Worm (Caenorhabditis elegans) whole organism, L1 larva: ENCODE results near the gene lev-1.
A peak's percentile ranks its signal among the peaks of the same experiment; 100 is the strongest.

Source experiments
- C16A3.4 ChIP-seq: fragments of 150-350 bp; optimal IDR thresholded peaks from 2 replicates; lab custom pipeline; 2014; ENCODE audit warnings: missing biosample characterization, missing genetic modification characterization
- Y116A8C.19 ChIP-seq: sonication (generic microtip); optimal IDR thresholded peaks from 2 replicates; lab custom pipeline; 2016; ENCODE audit warnings: missing compliant biosample characterization, missing genetic modification characterization, borderline replicate concordance
- aly-2 ChIP-seq: fragments of 150-350 bp; optimal IDR thresholded peaks from 2 replicates; lab custom pipeline; 2014; ENCODE audit warnings: missing biosample characterization, missing genetic modification characterization
- ama-1 ChIP-seq: fragments of 150-350 bp; optimal IDR thresholded peaks from 2 replicates; lab custom pipeline; 2014
- blmp-1 ChIP-seq: fragments of 150-350 bp; optimal IDR thresholded peaks from 2 replicates; lab custom pipeline; 2014; ENCODE audit warnings: missing biosample characterization, missing genetic modification characterization
- ceh-8 ChIP-seq: fragments of 200-800 bp; sonication (Bioruptor generic); optimal IDR thresholded peaks from 2 replicates; lab custom pipeline; 2018; ENCODE audit warnings: mild to moderate bottlenecking, missing genetic modification characterization, moderate library complexity, missing compliant biosample characterization
- ceh-88 ChIP-seq: fragments of 200-800 bp; sonication (Bioruptor generic); IDR thresholded peaks from 2 replicates; pipeline ENCODE4 v1.3.6; 2022; ENCODE audit warnings: missing genetic modification characterization, missing compliant biosample characterization
- ceh-90 ChIP-seq: sonication (generic microtip); optimal IDR thresholded peaks from 2 replicates; lab custom pipeline; 2016; ENCODE audit warnings: missing genetic modification characterization, missing compliant biosample characterization
- ces-1 ChIP-seq: fragments of 150-350 bp; optimal IDR thresholded peaks from 2 replicates; lab custom pipeline; 2014; ENCODE audit warnings: missing biosample characterization, missing genetic modification reagents, missing genetic modification characterization
- efl-1 ChIP-seq, 4 experiments: fragments of 150-350 bp; optimal IDR thresholded peaks in 3 of 4; peaks in 1 of 4; 1 replicate in 1 of 4; 2 replicates in 3 of 4; lab custom pipeline; 2014; ENCODE audit warnings: missing biosample characterization in 2 of 4, missing genetic modification characterization in 2 of 4, missing genetic modification reagents in 2 of 4
- egl-13 ChIP-seq: sonication (generic microtip); optimal IDR thresholded peaks from 2 replicates; lab custom pipeline; 2016; ENCODE audit warnings: missing genotype, missing genetic modification reagents, missing genetic modification characterization, missing compliant biosample characterization
- egl-27 ChIP-seq, 2 experiments: fragments of 150-350 bp in 1 of 2; sonication (generic microtip); optimal IDR thresholded peaks; 3 replicates each; lab custom pipeline; 2017 to 2018; ENCODE audit warnings: missing biosample characterization in 2 of 2, missing genetic modification characterization in 2 of 2, missing genetic modification reagents in 2 of 2
- elt-2 ChIP-seq: sonication (generic microtip); optimal IDR thresholded peaks from 2 replicates; lab custom pipeline; 2016; ENCODE audit warnings: missing genetic modification characterization, mild to moderate bottlenecking, inconsistent platforms, missing compliant biosample characterization, missing genetic modification reagents
- ets-5 ChIP-seq: fragments of 200-800 bp; sonication (Bioruptor generic); IDR thresholded peaks from 2 replicates; pipeline ENCODE4 v1.3.6; 2022; ENCODE audit warnings: missing genetic modification characterization, missing compliant biosample characterization
- lin-13 ChIP-seq: fragments of 150-350 bp; optimal IDR thresholded peaks from 2 replicates; lab custom pipeline; 2014; ENCODE audit warnings: missing biosample characterization, missing genetic modification reagents, missing genetic modification characterization
- lin-35 ChIP-seq, 2 experiments: fragments of 150-350 bp; optimal IDR thresholded peaks; 2 replicates each; lab custom pipeline; 2014; ENCODE audit warnings: missing biosample characterization in 2 of 2, missing genetic modification characterization in 2 of 2, missing genetic modification reagents in 2 of 2
- lin-39 ChIP-seq: fragments of 150-350 bp; optimal IDR thresholded peaks from 2 replicates; lab custom pipeline; 2014; ENCODE audit warnings: missing biosample characterization, missing genetic modification reagents, missing genetic modification characterization
- lsy-2 ChIP-seq, 2 experiments: fragments of 150-350 bp; optimal IDR thresholded peaks; 2 replicates each; lab custom pipeline; 2014; ENCODE audit warnings: missing biosample characterization in 2 of 2, missing genetic modification characterization in 2 of 2
- mab-9 ChIP-seq: fragments of 200-800 bp; sonication (Bioruptor generic); IDR thresholded peaks from 2 replicates; pipeline ENCODE4 v1.3.6; 2022; ENCODE audit warnings: missing genetic modification reagents, missing genetic modification characterization, missing compliant biosample characterization
- nhr-11 ChIP-seq: fragments of 150-350 bp; optimal IDR thresholded peaks from 2 replicates; lab custom pipeline; 2014; ENCODE audit warnings: missing biosample characterization, missing genetic modification characterization
- nhr-20 ChIP-seq: sonication (generic microtip); optimal IDR thresholded peaks from 2 replicates; lab custom pipeline; 2016; ENCODE audit warnings: mild to moderate bottlenecking, missing genetic modification characterization, missing compliant biosample characterization
- nhr-237 ChIP-seq: fragments of 150-350 bp; optimal IDR thresholded peaks from 2 replicates; lab custom pipeline; 2014; ENCODE audit warnings: missing biosample characterization, missing genetic modification characterization
- nhr-71 ChIP-seq: sonication (generic microtip); optimal IDR thresholded peaks from 2 replicates; lab custom pipeline; 2016; ENCODE audit warnings: mild to moderate bottlenecking, missing genetic modification characterization, moderate library complexity, missing compliant biosample characterization
- nhr-85 ChIP-seq: sonication (generic microtip); peaks from one replicate; lab custom pipeline; 2016; ENCODE audit warnings: missing genetic modification characterization, inconsistent platforms, missing compliant biosample characterization
- nhr-90 ChIP-seq: sonication (generic microtip); optimal IDR thresholded peaks from 2 replicates; lab custom pipeline; 2016; ENCODE audit warnings: mild to moderate bottlenecking, missing genetic modification characterization, missing compliant biosample characterization; ENCODE audit not compliant: poor library complexity
- pax-3 ChIP-seq: fragments of 200-800 bp; sonication (Bioruptor generic); optimal IDR thresholded peaks from 2 replicates; lab custom pipeline; 2018; ENCODE audit warnings: mild to moderate bottlenecking, missing genetic modification characterization, moderate library complexity, missing compliant biosample characterization
- skn-1 ChIP-seq: fragments of 150-350 bp; optimal IDR thresholded peaks from 2 replicates; lab custom pipeline; 2014; ENCODE audit warnings: missing biosample characterization, missing genetic modification characterization
- snu-23 ChIP-seq: sonication (generic microtip); optimal IDR thresholded peaks from 2 replicates; lab custom pipeline; 2016; ENCODE audit warnings: missing genetic modification characterization, missing compliant biosample characterization
- sox-4 ChIP-seq: sonication (generic microtip); optimal IDR thresholded peaks from 2 replicates; lab custom pipeline; 2016; ENCODE audit warnings: missing genetic modification characterization, missing compliant biosample characterization
- tbx-2 ChIP-seq: sonication (generic microtip); optimal IDR thresholded peaks from 2 replicates; lab custom pipeline; 2016; ENCODE audit warnings: missing genetic modification characterization, missing compliant biosample characterization
- unc-130 ChIP-seq: fragments of 150-350 bp; optimal IDR thresholded peaks from 2 replicates; lab custom pipeline; 2017; ENCODE audit warnings: missing biosample characterization, missing genetic modification characterization, inconsistent platforms
- unc-30 ChIP-seq: sonication (generic microtip); optimal IDR thresholded peaks from 2 replicates; lab custom pipeline; 2017; ENCODE audit warnings: missing biosample characterization, missing genetic modification characterization
- unc-62 ChIP-seq: fragments of 150-350 bp; optimal IDR thresholded peaks from 2 replicates; lab custom pipeline; 2014; ENCODE audit warnings: missing biosample characterization, missing genetic modification reagents, missing genetic modification characterization
- unc-86 ChIP-seq: sonication (generic microtip); optimal IDR thresholded peaks from 2 replicates; lab custom pipeline; 2016; ENCODE audit warnings: missing genetic modification characterization, missing compliant biosample characterization
- unc-98 ChIP-seq: fragments of 200-800 bp; sonication (Bioruptor generic); IDR thresholded peaks from 2 replicates; pipeline ENCODE4 v1.3.6; 2022; ENCODE audit warnings: missing genetic modification characterization, missing compliant biosample characterization
- vab-15 ChIP-seq: sonication (generic microtip); optimal IDR thresholded peaks from 2 replicates; lab custom pipeline; 2017; ENCODE audit warnings: missing genotype, mild to moderate bottlenecking, missing genetic modification characterization, missing compliant biosample characterization
- xbp-1 ChIP-seq: sonication (generic microtip); optimal IDR thresholded peaks from 2 replicates; lab custom pipeline; 2016; ENCODE audit warnings: missing genetic modification characterization, missing compliant biosample characterization

Gene lev-1

DNA sequence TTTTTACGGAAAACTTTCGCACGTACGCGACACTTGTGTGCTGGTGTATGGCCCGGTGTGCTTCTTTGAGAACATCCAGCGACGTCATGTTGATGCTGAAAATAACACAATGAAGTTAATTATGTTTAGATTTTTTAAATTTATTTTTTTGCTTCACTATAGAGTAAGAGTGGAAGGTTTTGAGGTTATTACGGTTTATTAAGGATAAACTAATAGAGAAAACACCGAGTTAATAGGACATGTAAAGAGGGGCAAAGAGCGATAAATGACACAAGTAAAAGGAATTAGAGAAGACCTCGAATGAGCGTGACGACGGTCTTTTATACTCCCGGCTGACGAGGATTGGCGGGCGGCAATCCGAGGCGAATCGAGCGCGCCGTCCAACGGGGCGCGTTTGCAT is 9.8 kb upstream of the lev-1 start, which contains the start of gene F58D2.4:
TSS of gene F58D2.4 (minus strand) at position 101 of the 400 bp plus-strand sequence.
- no peak for TF ChIP-seq skn-1 (tag; lab: Kevin White, UChicago)
- TF ChIP-seq xbp-1 (tag; lab: Kevin White, UChicago) = no peak
- TF ChIP-seq lin-39 = no peak
- no peak for TF ChIP-seq nhr-11 (tag; lab: Kevin White, UChicago)
- no peak for TF ChIP-seq nhr-20
- no peak for TF ChIP-seq vab-15
- no peak for TF ChIP-seq ceh-90 (tag; lab: Kevin White, UChicago)
- no peak for TF ChIP-seq tbx-2
- TF ChIP-seq lsy-2 (tag; optimal IDR thresholded peaks at IDR 0.05; lab: Kevin White, UChicago) = no peak
- TF ChIP-seq nhr-85 (tag; lab: Kevin White, UChicago) = no peak
- TF ChIP-seq nhr-90 (tag; lab: Kevin White, UChicago) = no peak
- no peak for TF ChIP-seq ama-1
- no peak for TF ChIP-seq Y116A8C.19 (tag; lab: Kevin White, UChicago)
- TF ChIP-seq unc-30 (tag; lab: Kevin White, UChicago) = no peak
- no peak for TF ChIP-seq efl-1 (optimal IDR thresholded peaks at IDR 0.05; lab: Kevin White, UChicago)
- no peak for TF ChIP-seq efl-1 (GFP tag; optimal IDR thresholded peaks at IDR 0.05 in 1 of 2; lab: Kevin White, UChicago)
- no peak for TF ChIP-seq snu-23 (GFP tag; lab: Kevin White, UChicago)
- no peak for TF ChIP-seq aly-2

DNA sequence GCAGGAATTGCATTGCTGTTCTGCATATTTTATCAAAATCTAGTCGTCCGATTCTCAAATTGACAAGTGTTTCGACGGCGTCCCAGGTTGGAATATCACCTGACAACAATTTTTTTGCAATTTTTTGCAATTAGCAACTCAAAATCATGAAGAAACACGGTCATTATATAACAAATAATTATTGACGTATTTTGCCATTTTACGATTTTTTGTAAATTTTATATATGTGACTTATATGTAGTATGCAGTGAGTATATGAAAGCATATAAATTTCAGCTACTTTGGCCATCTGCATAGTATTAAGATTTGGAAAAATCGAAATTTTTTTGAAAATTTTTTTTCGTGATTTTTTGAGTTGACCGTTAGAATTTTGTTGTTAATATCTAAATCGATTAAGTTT is 1.5 kb upstream of the lev-1 start, which contains the start of gene F58D2.3:
TSS of gene F58D2.3 (minus strand) at position 101 of the 400 bp plus-strand sequence.
- TF ChIP-seq mab-9 (GFP tag; lab: Robert Waterston, UW) = 0 out of 2 replicates have a peak, but pooled peaks have one; percentile 16
- TF ChIP-seq C16A3.4 (tag; lab: Kevin White, UChicago) = no peak
- no peak for TF ChIP-seq unc-130 (tag; lab: Kevin White, UChicago)

DNA sequence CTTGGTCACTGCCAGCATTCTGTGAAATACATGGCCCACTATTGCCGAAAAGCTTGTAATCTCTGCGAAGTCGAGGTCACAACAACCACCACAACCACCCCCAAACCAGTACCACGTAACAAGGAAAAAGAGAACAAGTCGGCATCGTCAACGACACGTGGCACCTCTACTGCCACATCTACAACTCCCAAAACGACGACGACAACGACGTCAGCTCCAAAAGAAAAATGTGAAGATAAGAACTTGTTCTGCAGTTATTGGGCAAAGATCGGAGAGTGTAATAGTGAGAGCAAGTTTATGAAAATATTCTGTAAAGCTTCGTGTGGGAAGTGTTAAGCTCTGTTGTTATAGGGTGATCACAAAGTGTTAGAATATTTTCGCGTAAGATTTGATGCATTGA is 5.8 kb downstream of the lev-1 start:
- TF ChIP-seq elt-2 (tag; lab: Kevin White, UChicago) = no peak
- TF ChIP-seq egl-27 (tag; optimal IDR thresholded peaks at IDR 0.05; lab: Kevin White, UChicago) = no peak
- no peak for TF ChIP-seq xbp-1 (tag; lab: Kevin White, UChicago)
- no peak for TF ChIP-seq mab-9 (GFP tag; lab: Robert Waterston, UW)
- TF ChIP-seq nhr-237 (tag; lab: Kevin White, UChicago) = no peak
- no peak for TF ChIP-seq unc-62 (GFP tag; lab: Kevin White, UChicago)
- TF ChIP-seq unc-98 (GFP tag; lab: Robert Waterston, UW) = no peak
- no peak for TF ChIP-seq lin-35 (GFP tag; optimal IDR thresholded peaks at IDR 0.05; lab: Kevin White, UChicago)
- no peak for TF ChIP-seq ces-1
- no peak for TF ChIP-seq C16A3.4 (tag; lab: Kevin White, UChicago)
- no peak for TF ChIP-seq blmp-1
- TF ChIP-seq sox-4 (tag; lab: Kevin White, UChicago) = no peak
- TF ChIP-seq pax-3 (tag; lab: Kevin White, UChicago) = no peak

DNA sequence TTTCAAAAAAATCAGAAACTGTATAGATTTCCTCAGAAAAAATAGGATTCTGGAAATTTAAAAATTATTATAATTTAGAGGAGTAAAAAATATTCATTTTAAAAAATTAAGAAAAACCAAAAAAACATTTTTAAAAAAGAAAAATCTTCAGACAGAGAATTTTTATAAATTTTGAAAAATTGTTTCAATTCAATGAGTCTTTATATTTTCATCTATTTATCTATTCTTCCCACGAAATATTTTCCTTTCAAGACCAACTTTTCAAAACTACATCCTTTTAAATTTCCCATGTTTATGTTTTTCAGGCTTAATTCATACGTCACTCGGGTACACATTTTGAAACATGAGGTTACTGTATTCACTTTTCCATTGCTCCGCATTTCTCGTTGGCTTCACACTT is 9.0 kb downstream of the lev-1 start, which contains the start of gene nas-14:
TSS of gene nas-14 (plus strand) at position 301 of the 400 bp plus-strand sequence.
- no peak for TF ChIP-seq ceh-8 (GFP tag; lab: Kevin White, UChicago)
- no peak for TF ChIP-seq unc-86 (tag; lab: Kevin White, UChicago)
- no peak for TF ChIP-seq lin-13

DNA sequence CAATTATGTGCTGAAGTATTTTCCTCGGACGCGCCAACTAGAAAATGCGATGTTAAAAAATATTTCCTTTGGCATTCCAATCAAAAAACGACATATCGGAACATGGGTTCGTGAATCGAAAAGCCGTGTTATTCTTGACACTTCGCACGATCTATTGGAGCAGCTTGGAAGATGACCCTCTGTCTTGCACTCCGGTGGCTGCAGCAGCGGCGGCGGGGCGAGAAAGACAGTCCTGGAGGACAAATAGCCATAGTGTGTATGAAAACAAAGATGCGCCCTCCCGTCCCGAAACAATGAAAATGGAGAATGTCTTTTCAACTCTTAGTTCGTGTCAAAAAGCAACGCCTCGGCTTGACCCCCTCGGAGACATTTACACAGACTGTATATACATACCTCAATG is 11.7 kb downstream of the lev-1 start:
- TF ChIP-seq pax-3 (tag; lab: Kevin White, UChicago) = no peak
- no peak for TF ChIP-seq tbx-2
- TF ChIP-seq nhr-237 (tag; lab: Kevin White, UChicago) = no peak
- no peak for TF ChIP-seq egl-13 (tag; lab: Kevin White, UChicago)
- 0 out of 2 replicates have a peak, but pooled peaks have one; percentile 70 for TF ChIP-seq ets-5 (GFP tag; lab: Robert Waterston, UW)
- no peak for TF ChIP-seq nhr-71 (tag; lab: Kevin White, UChicago)
- no peak for TF ChIP-seq vab-15
- TF ChIP-seq ceh-88 (GFP tag; lab: Robert Waterston, UW) = no peak
